Fruit fly (Drosophila melanogaster) whole organism, embryonic: ENCODE data around the gene CG1965.

Source experiments
- CG17829 ChIP-seq: fragments of 200-800 bp; optimal IDR thresholded peaks from 2 replicates; lab custom pipeline; 2019; ENCODE audit warnings: missing biosample characterization, mild to moderate bottlenecking, missing genetic modification characterization, moderate library complexity
- CG31441 ChIP-seq: fragments of 200-800 bp; sonication (Bioruptor generic); IDR thresholded peaks from 2 replicates; pipeline ENCODE4 v1.3.6; 2022; ENCODE audit warnings: missing biosample characterization, missing genetic modification characterization
- CG6813 ChIP-seq: fragments of 200-800 bp; sonication (Bioruptor generic); optimal IDR thresholded peaks from 2 replicates; lab custom pipeline; 2017; ENCODE audit warnings: missing biosample characterization, missing genetic modification characterization, mild to moderate bottlenecking, moderate library complexity, missing genetic modification reagents
- CG8281 ChIP-seq: fragments of 200-800 bp; sonication (Bioruptor generic); optimal IDR thresholded peaks from 2 replicates; lab custom pipeline; 2018; ENCODE audit warnings: missing biosample characterization, mild to moderate bottlenecking, missing genetic modification characterization, moderate library complexity
- ase ChIP-seq: fragments of 200-800 bp; sonication (Bioruptor generic); IDR thresholded peaks from 3 replicates; pipeline ENCODE4 v1.3.6; 2022; ENCODE audit warnings: missing biosample characterization, missing genetic modification characterization
- gt ChIP-seq: fragments of 200-800 bp; sonication (Bioruptor generic); IDR thresholded peaks from 2 replicates; pipeline ENCODE4 v1.3.6; 2022; ENCODE audit warnings: missing biosample characterization, missing genetic modification characterization
- h ChIP-seq: fragments of >200 bp; optimal IDR thresholded peaks from 2 replicates; lab custom pipeline; 2017

DNA sequence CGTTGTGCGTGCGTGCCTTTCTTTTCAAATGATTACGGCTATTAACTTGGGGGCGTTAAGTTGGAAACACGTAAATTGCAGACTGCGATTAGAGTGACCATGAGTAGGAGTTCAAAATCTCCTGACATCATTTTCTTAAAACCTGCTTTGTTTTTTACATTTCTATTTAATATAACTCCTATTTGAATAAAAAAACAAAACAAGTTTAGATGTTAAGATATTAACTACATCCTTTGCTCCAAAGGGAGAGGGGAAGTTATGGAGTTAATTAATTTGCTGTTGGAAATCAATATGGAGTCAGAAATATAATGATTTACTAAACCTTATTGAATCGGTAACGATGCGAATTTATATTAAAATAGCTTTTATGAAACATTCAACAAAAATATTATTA is 18.8 kb downstream of the CG1965 start, which contains the start of gene Tailor:
- TF ChIP-seq h (lab: Kevin White, UChicago) = no peak
- TF ChIP-seq CG17829 (tag; lab: Kevin White, UChicago) = no peak
- TF ChIP-seq gt = no peak
- no peak for TF ChIP-seq CG31441 (GFP tag; lab: Robert Waterston, UW)
- no peak for TF ChIP-seq CG6813 (GFP tag; lab: Kevin White, UChicago)
- TF ChIP-seq CG8281 (tag; lab: Kevin White, UChicago) = no peak
- TF ChIP-seq ase = no peak
